Worm (Caenorhabditis elegans) whole organism, L1 larva: ENCODE data around the gene sysm-1.

Source experiments
- C04F5.9 ChIP-seq: sonication (generic microtip); optimal IDR thresholded peaks from 2 replicates; lab custom pipeline; 2016; ENCODE audit warnings: missing genetic modification characterization, missing compliant biosample characterization
- C34B4.2 ChIP-seq: sonication (generic microtip); optimal IDR thresholded peaks from 2 replicates; lab custom pipeline; 2017; ENCODE audit warnings: mild to moderate bottlenecking, missing genetic modification characterization, missing compliant biosample characterization
- F16B12.6 ChIP-seq: fragments of 150-350 bp; optimal IDR thresholded peaks from 2 replicates; lab custom pipeline; 2014; ENCODE audit warnings: missing biosample characterization, missing genetic modification characterization
- Y116A8C.19 ChIP-seq: sonication (generic microtip); optimal IDR thresholded peaks from 2 replicates; lab custom pipeline; 2016; ENCODE audit warnings: missing compliant biosample characterization, missing genetic modification characterization, borderline replicate concordance
- aly-2 ChIP-seq: fragments of 150-350 bp; optimal IDR thresholded peaks from 2 replicates; lab custom pipeline; 2014; ENCODE audit warnings: missing biosample characterization, missing genetic modification characterization
- ama-1 ChIP-seq: fragments of 150-350 bp; optimal IDR thresholded peaks from 2 replicates; lab custom pipeline; 2014
- ceh-8 ChIP-seq: fragments of 200-800 bp; sonication (Bioruptor generic); optimal IDR thresholded peaks from 2 replicates; lab custom pipeline; 2018; ENCODE audit warnings: mild to moderate bottlenecking, missing genetic modification characterization, moderate library complexity, missing compliant biosample characterization
- ceh-82 ChIP-seq, 3 experiments: fragments of 150-350 bp in 1 of 3; sonication (generic microtip) in 2 of 3; optimal IDR thresholded peaks; 2 replicates each; lab custom pipeline; 2014 to 2017; ENCODE audit warnings: missing biosample characterization in 3 of 3, missing genetic modification characterization in 3 of 3
- ceh-90 ChIP-seq: sonication (generic microtip); optimal IDR thresholded peaks from 2 replicates; lab custom pipeline; 2016; ENCODE audit warnings: missing genetic modification characterization, missing compliant biosample characterization
- ces-1 ChIP-seq: fragments of 150-350 bp; optimal IDR thresholded peaks from 2 replicates; lab custom pipeline; 2014; ENCODE audit warnings: missing biosample characterization, missing genetic modification reagents, missing genetic modification characterization
- dpl-1 ChIP-seq, 3 experiments: fragments of 150-350 bp in 2 of 3; sonication (generic microtip) in 1 of 3; optimal IDR thresholded peaks; 2 replicates each; lab custom pipeline; 2014 to 2017; ENCODE audit warnings: missing biosample characterization in 3 of 3, missing genetic modification characterization in 3 of 3, missing genetic modification reagents in 3 of 3
- dsc-1 ChIP-seq: sonication (generic microtip); optimal IDR thresholded peaks from 2 replicates; lab custom pipeline; 2016; ENCODE audit warnings: mild to moderate bottlenecking, missing genetic modification characterization, missing compliant biosample characterization
- egl-27 ChIP-seq, 2 experiments: fragments of 150-350 bp in 1 of 2; sonication (generic microtip); optimal IDR thresholded peaks; 3 replicates each; lab custom pipeline; 2017 to 2018; ENCODE audit warnings: missing biosample characterization in 2 of 2, missing genetic modification characterization in 2 of 2, missing genetic modification reagents in 2 of 2
- ets-5 ChIP-seq: fragments of 200-800 bp; sonication (Bioruptor generic); IDR thresholded peaks from 2 replicates; pipeline ENCODE4 v1.3.6; 2022; ENCODE audit warnings: missing genetic modification characterization, missing compliant biosample characterization
- fkh-10 ChIP-seq: sonication (generic microtip); optimal IDR thresholded peaks from 2 replicates; lab custom pipeline; 2017; ENCODE audit warnings: missing biosample characterization, missing genetic modification reagents, missing genetic modification characterization
- fkh-8 ChIP-seq: sonication (generic microtip); optimal IDR thresholded peaks from 2 replicates; lab custom pipeline; 2016; ENCODE audit warnings: mild to moderate bottlenecking, missing genetic modification characterization, missing compliant biosample characterization
- grh-1 ChIP-seq: fragments of 200-800 bp; sonication (Bioruptor generic); IDR thresholded peaks from 2 replicates; pipeline ENCODE4 v1.3.6; 2022; ENCODE audit warnings: missing genetic modification reagents, missing genetic modification characterization, missing compliant biosample characterization
- hlh-17 ChIP-seq: fragments of 200-800 bp; sonication (Bioruptor generic); optimal IDR thresholded peaks from 2 replicates; lab custom pipeline; 2018; ENCODE audit warnings: missing genetic modification characterization, mild to moderate bottlenecking, missing compliant biosample characterization, moderate library complexity, borderline replicate concordance
- hlh-4 ChIP-seq: sonication (generic microtip); optimal IDR thresholded peaks from 2 replicates; lab custom pipeline; 2016; ENCODE audit warnings: mild to moderate bottlenecking, missing genetic modification characterization, missing compliant biosample characterization
- lin-15B ChIP-seq: fragments of 150-350 bp; sonication (generic microtip); optimal IDR thresholded peaks from 3 replicates; lab custom pipeline; 2014; ENCODE audit warnings: missing biosample characterization, missing genetic modification characterization
- lin-35 ChIP-seq, 2 experiments: fragments of 150-350 bp; optimal IDR thresholded peaks; 2 replicates each; lab custom pipeline; 2014; ENCODE audit warnings: missing biosample characterization in 2 of 2, missing genetic modification characterization in 2 of 2, missing genetic modification reagents in 2 of 2
- lir-3 ChIP-seq: sonication (generic microtip); optimal IDR thresholded peaks from 2 replicates; lab custom pipeline; 2016; ENCODE audit warnings: mild to moderate bottlenecking, missing genetic modification characterization, moderate library complexity, missing compliant biosample characterization; ENCODE audit not compliant: poor library complexity
- mdl-1 ChIP-seq, 2 experiments: fragments of 150-350 bp; optimal IDR thresholded peaks; 2 replicates each; lab custom pipeline; 2014 to 2017; ENCODE audit warnings: missing biosample characterization in 2 of 2, missing genetic modification characterization in 2 of 2, inconsistent platforms in 1 of 2
- mef-2 ChIP-seq: fragments of 150-350 bp; optimal IDR thresholded peaks from 2 replicates; lab custom pipeline; 2014; ENCODE audit warnings: missing biosample characterization, missing genetic modification characterization
- mep-1 ChIP-seq: fragments of 150-350 bp; optimal IDR thresholded peaks from 2 replicates; lab custom pipeline; 2014; ENCODE audit warnings: missing biosample characterization, missing genetic modification characterization
- nhr-11 ChIP-seq: fragments of 150-350 bp; optimal IDR thresholded peaks from 2 replicates; lab custom pipeline; 2014; ENCODE audit warnings: missing biosample characterization, missing genetic modification characterization
- nhr-19 ChIP-seq: fragments of 200-800 bp; sonication (Bioruptor generic); conservative IDR thresholded peaks from 2 replicates; pipeline ENCODE4 v1.3.6; 2022; ENCODE audit warnings: missing genetic modification characterization, missing compliant biosample characterization
- nhr-20 ChIP-seq: sonication (generic microtip); optimal IDR thresholded peaks from 2 replicates; lab custom pipeline; 2016; ENCODE audit warnings: mild to moderate bottlenecking, missing genetic modification characterization, missing compliant biosample characterization
- nhr-237 ChIP-seq: fragments of 150-350 bp; optimal IDR thresholded peaks from 2 replicates; lab custom pipeline; 2014; ENCODE audit warnings: missing biosample characterization, missing genetic modification characterization
- nhr-28 ChIP-seq: fragments of 150-350 bp; optimal IDR thresholded peaks from 2 replicates; lab custom pipeline; 2014; ENCODE audit warnings: missing biosample characterization, missing genetic modification characterization
- nhr-47 ChIP-seq: sonication (generic microtip); optimal IDR thresholded peaks from 2 replicates; lab custom pipeline; 2016; ENCODE audit warnings: mild to moderate bottlenecking, missing genetic modification characterization, moderate library complexity, missing compliant biosample characterization
- nhr-71 ChIP-seq: sonication (generic microtip); optimal IDR thresholded peaks from 2 replicates; lab custom pipeline; 2016; ENCODE audit warnings: mild to moderate bottlenecking, missing genetic modification characterization, moderate library complexity, missing compliant biosample characterization
- nhr-76 ChIP-seq: sonication (generic microtip); optimal IDR thresholded peaks from 2 replicates; lab custom pipeline; 2017; ENCODE audit warnings: missing biosample characterization, missing genetic modification characterization
- nhr-77 ChIP-seq: fragments of 150-350 bp; optimal IDR thresholded peaks from 2 replicates; lab custom pipeline; 2014; ENCODE audit warnings: missing biosample characterization, missing genetic modification characterization
- nhr-85 ChIP-seq: sonication (generic microtip); peaks from one replicate; lab custom pipeline; 2016; ENCODE audit warnings: missing genetic modification characterization, inconsistent platforms, missing compliant biosample characterization
- nhr-90 ChIP-seq: sonication (generic microtip); optimal IDR thresholded peaks from 2 replicates; lab custom pipeline; 2016; ENCODE audit warnings: mild to moderate bottlenecking, missing genetic modification characterization, missing compliant biosample characterization; ENCODE audit not compliant: poor library complexity
- pag-3 ChIP-seq: sonication (generic microtip); optimal IDR thresholded peaks from 2 replicates; lab custom pipeline; 2017; ENCODE audit warnings: missing genetic modification characterization, mild to moderate bottlenecking, missing compliant biosample characterization, antibody characterized with exemption, borderline replicate concordance; ENCODE audit not compliant: insufficient read depth
- pax-3 ChIP-seq: fragments of 200-800 bp; sonication (Bioruptor generic); optimal IDR thresholded peaks from 2 replicates; lab custom pipeline; 2018; ENCODE audit warnings: mild to moderate bottlenecking, missing genetic modification characterization, moderate library complexity, missing compliant biosample characterization
- skn-1 ChIP-seq: fragments of 150-350 bp; optimal IDR thresholded peaks from 2 replicates; lab custom pipeline; 2014; ENCODE audit warnings: missing biosample characterization, missing genetic modification characterization
- snu-23 ChIP-seq: sonication (generic microtip); optimal IDR thresholded peaks from 2 replicates; lab custom pipeline; 2016; ENCODE audit warnings: missing genetic modification characterization, missing compliant biosample characterization
- sox-4 ChIP-seq: sonication (generic microtip); optimal IDR thresholded peaks from 2 replicates; lab custom pipeline; 2016; ENCODE audit warnings: missing genetic modification characterization, missing compliant biosample characterization
- sup-37 ChIP-seq: fragments of 200-800 bp; sonication (Bioruptor generic); optimal IDR thresholded peaks from 2 replicates; lab custom pipeline; 2018; ENCODE audit warnings: mild to moderate bottlenecking, missing genetic modification characterization, missing compliant biosample characterization
- tbx-2 ChIP-seq: sonication (generic microtip); optimal IDR thresholded peaks from 2 replicates; lab custom pipeline; 2016; ENCODE audit warnings: missing genetic modification characterization, missing compliant biosample characterization
- unc-130 ChIP-seq: fragments of 150-350 bp; optimal IDR thresholded peaks from 2 replicates; lab custom pipeline; 2017; ENCODE audit warnings: missing biosample characterization, missing genetic modification characterization, inconsistent platforms
- unc-30 ChIP-seq: sonication (generic microtip); optimal IDR thresholded peaks from 2 replicates; lab custom pipeline; 2017; ENCODE audit warnings: missing biosample characterization, missing genetic modification characterization
- unc-62 ChIP-seq: fragments of 150-350 bp; optimal IDR thresholded peaks from 2 replicates; lab custom pipeline; 2014; ENCODE audit warnings: missing biosample characterization, missing genetic modification reagents, missing genetic modification characterization
- unc-98 ChIP-seq: fragments of 200-800 bp; sonication (Bioruptor generic); IDR thresholded peaks from 2 replicates; pipeline ENCODE4 v1.3.6; 2022; ENCODE audit warnings: missing genetic modification characterization, missing compliant biosample characterization
- vab-15 ChIP-seq: sonication (generic microtip); optimal IDR thresholded peaks from 2 replicates; lab custom pipeline; 2017; ENCODE audit warnings: missing genotype, mild to moderate bottlenecking, missing genetic modification characterization, missing compliant biosample characterization
- xbp-1 ChIP-seq: sonication (generic microtip); optimal IDR thresholded peaks from 2 replicates; lab custom pipeline; 2016; ENCODE audit warnings: missing genetic modification characterization, missing compliant biosample characterization
- ztf-11 ChIP-seq, 2 experiments: sonication (generic microtip); optimal IDR thresholded peaks; 2 replicates each; lab custom pipeline; 2016 to 2017; ENCODE audit warnings: missing genetic modification characterization in 2 of 2, missing biosample characterization in 1 of 2, missing compliant biosample characterization in 1 of 2
- ztf-4 ChIP-seq: fragments of 150-350 bp; optimal IDR thresholded peaks from 2 replicates; lab custom pipeline; 2014; ENCODE audit warnings: missing biosample characterization, missing genetic modification characterization

Gene sysm-1

ce11 chrII:9113759-9114158, 30.8 kb upstream of the sysm-1 start (continued):
- TF ChIP-seq snu-23 (GFP tag; lab: Kevin White, UChicago) (peak; percentile 8), sup-37 (GFP tag; lab: Kevin White, UChicago) (no peak), dpl-1 (GFP tag; optimal IDR thresholded peaks at IDR 0.05; lab: Kevin White, UChicago) (peak in 2 of 3 experiments; percentile 2 to 10), ceh-82 (tag; optimal IDR thresholded peaks at IDR 0.05; lab: Kevin White, UChicago) (no peak), xbp-1 (tag; lab: Kevin White, UChicago) (no peak), nhr-90 (tag; lab: Kevin White, UChicago) (no peak), mdl-1 (tag; optimal IDR thresholded peaks at IDR 0.05; lab: Kevin White, UChicago) (peak in 1 of 2 experiments; percentile 9), unc-98 (GFP tag; lab: Robert Waterston, UW) (no peak), tbx-2 (peak; percentile 5), ztf-4 (tag; lab: Kevin White, UChicago) (peak; percentile 9), hlh-17 (GFP tag; lab: Kevin White, UChicago) (no peak), nhr-85 (tag; lab: Kevin White, UChicago) (peak; percentile 61), Y116A8C.19 (tag; lab: Kevin White, UChicago) (no peak), fkh-8 (no peak), ets-5 (GFP tag; lab: Robert Waterston, UW) (no peak), dsc-1 (tag; lab: Kevin White, UChicago) (no peak), egl-27 (tag; optimal IDR thresholded peaks at IDR 0.05; lab: Kevin White, UChicago) (no peak), skn-1 (tag; lab: Kevin White, UChicago) (no peak), pax-3 (tag; lab: Kevin White, UChicago) (no peak), pag-3 (tag; lab: Kevin White, UChicago) (no peak), nhr-237 (tag; lab: Kevin White, UChicago) (no peak), aly-2 (tag; lab: Kevin White, UChicago) (no peak), unc-130 (tag; lab: Kevin White, UChicago) (peak; percentile 3), nhr-28 (tag; lab: Kevin White, UChicago) (no peak), lin-15B (tag; lab: Kevin White, UChicago) (no peak), F16B12.6 (tag; lab: Kevin White, UChicago) (no peak), grh-1 (GFP tag; lab: Robert Waterston, UW) (no peak), ztf-11 (tag; optimal IDR thresholded peaks at IDR 0.05; lab: Kevin White, UChicago) (no peak), lir-3 (tag; lab: Kevin White, UChicago) (no peak), mep-1 (no peak), nhr-19 (GFP tag; lab: Robert Waterston, UW) (no peak), ceh-8 (GFP tag; lab: Kevin White, UChicago) (no peak), C04F5.9 (tag; lab: Kevin White, UChicago) (no peak), ama-1 (no peak), lin-35 (GFP tag; optimal IDR thresholded peaks at IDR 0.05; lab: Kevin White, UChicago) (peak in 1 of 2 experiments; percentile 57), fkh-10 (GFP tag; lab: Kevin White, UChicago) (no peak), ceh-90 (tag; lab: Kevin White, UChicago) (no peak), C34B4.2 (tag; lab: Kevin White, UChicago) (no peak)
- TF ChIP-seq, all 84 proteins: peak for 15

DNA sequence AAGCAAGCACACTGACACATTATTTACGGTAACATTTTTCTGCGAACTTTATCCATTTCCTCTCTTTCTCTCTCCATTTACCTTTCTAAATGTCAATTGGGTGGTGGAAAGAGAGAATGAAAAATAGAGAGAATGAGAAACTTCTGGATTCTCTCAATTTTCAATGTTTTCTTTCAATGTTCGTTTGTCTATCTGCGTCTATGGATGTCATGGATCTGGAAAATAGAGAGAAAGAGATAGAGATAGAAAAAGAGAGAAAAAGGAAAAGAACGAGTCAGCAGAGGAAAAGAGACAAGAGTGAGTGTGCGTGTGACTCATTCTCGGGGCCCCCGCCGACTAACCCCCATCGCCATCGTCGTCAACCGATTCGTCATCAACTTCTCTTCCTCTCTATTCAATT, 29.9 kb upstream of the sysm-1 start, which contains the start of gene jun-1:
jun-1 (plus strand) TSS at position 307 of the 400 bp plus-strand sequence.
- TF ChIP-seq nhr-237 (tag; lab: Kevin White, UChicago) (peak; percentile 92), fkh-8 (peak; percentile 88), mep-1 (peak; percentile 93), C04F5.9 (tag; lab: Kevin White, UChicago) (peak; percentile 39), grh-1 (GFP tag; lab: Robert Waterston, UW) (peak; percentile 83), hlh-4 (tag; lab: Kevin White, UChicago) (no peak), ama-1 (no peak), nhr-71 (tag; lab: Kevin White, UChicago) (peak; percentile 96), unc-30 (tag; lab: Kevin White, UChicago) (no peak), unc-98 (GFP tag; lab: Robert Waterston, UW) (no peak), mdl-1 (tag; optimal IDR thresholded peaks at IDR 0.05; lab: Kevin White, UChicago) (peak in 1 of 2 experiments; percentile 69), nhr-20 (tag; lab: Kevin White, UChicago) (peak; percentile 96), sox-4 (tag; lab: Kevin White, UChicago) (no peak), F16B12.6 (tag; lab: Kevin White, UChicago) (no peak), vab-15 (tag; lab: Kevin White, UChicago) (no peak), nhr-11 (peak; percentile 75), ces-1 (GFP tag; lab: Kevin White, UChicago) (no peak), nhr-47 (tag; lab: Kevin White, UChicago) (peak; percentile 85), dsc-1 (tag; lab: Kevin White, UChicago) (peak; percentile 54), nhr-76 (tag; lab: Kevin White, UChicago) (no peak), nhr-77 (tag; lab: Kevin White, UChicago) (peak; percentile 96), mef-2 (tag; lab: Kevin White, UChicago) (no peak), unc-62 (GFP tag; lab: Kevin White, UChicago) (no peak)
